Worm (Caenorhabditis elegans) whole organism, mixed stage, embryonic: ENCODE results near the gene T04H1.12.

Source experiments
- ceh-43 ChIP-seq: fragments of 200-800 bp; sonication (Bioruptor generic); optimal IDR thresholded peaks from 2 replicates; lab custom pipeline; 2018; ENCODE audit warnings: mild to moderate bottlenecking, missing genetic modification characterization, moderate library complexity, missing compliant biosample characterization
- drap-1 ChIP-seq: fragments of 200-800 bp; sonication (Bioruptor generic); optimal IDR thresholded peaks from 3 replicates; lab custom pipeline; 2018; ENCODE audit warnings: mild to moderate bottlenecking, missing genetic modification characterization, missing compliant biosample characterization
- elt-1 ChIP-seq: sonication (generic microtip); optimal IDR thresholded peaks from 2 replicates; lab custom pipeline; 2017; ENCODE audit warnings: missing genetic modification characterization, mild to moderate bottlenecking, missing compliant biosample characterization, antibody characterized with exemption, moderate library complexity, borderline replicate concordance; ENCODE audit not compliant: insufficient read depth
- lin-32 ChIP-seq: fragments of 200-800 bp; sonication (Bioruptor generic); optimal IDR thresholded peaks from 2 replicates; lab custom pipeline; 2018; ENCODE audit warnings: mild to moderate bottlenecking, missing genetic modification characterization, missing compliant biosample characterization
- snpc-4 ChIP-seq: fragments of 150-350 bp; optimal IDR thresholded peaks from 2 replicates; lab custom pipeline; 2014; ENCODE audit warnings: missing biosample characterization, missing genetic modification characterization
- unc-62 ChIP-seq: fragments of 150-350 bp; optimal IDR thresholded peaks from 2 replicates; lab custom pipeline; 2014; ENCODE audit warnings: missing biosample characterization, missing genetic modification reagents, missing genetic modification characterization

ce11 chrV:12283187-12283586, 27.7 kb downstream of the T04H1.12 start, which contains the start of gene F55C5.10:
- TF ChIP-seq snpc-4 (tag; lab: Kevin White, UChicago) = no peak
- no peak for TF ChIP-seq drap-1 (GFP tag; lab: Kevin White, UChicago)
- TF ChIP-seq ceh-43 (GFP tag; lab: Kevin White, UChicago) = no peak
- no peak for TF ChIP-seq unc-62 (GFP tag; lab: Kevin White, UChicago)
- no peak for TF ChIP-seq elt-1 (tag; lab: Kevin White, UChicago)
- no peak for TF ChIP-seq lin-32 (GFP tag; lab: Kevin White, UChicago)
